Fruit fly (Drosophila melanogaster) whole organism, wandering third instar larva: ENCODE results near the gene Tasp1.

Experiments used
- Abd-B ChIP-seq: fragments of >200 bp; optimal IDR thresholded peaks from 2 replicates; lab custom pipeline; 2017; ENCODE audit warnings: missing biosample characterization, missing genetic modification characterization
- CG32264 ChIP-seq: fragments of 200-800 bp; sonication (Bioruptor generic); optimal IDR thresholded peaks from 2 replicates; lab custom pipeline; 2016; ENCODE audit warnings: missing biosample characterization, missing genetic modification characterization
- CG9705 ChIP-seq: fragments of 200-800 bp; sonication (Bioruptor generic); optimal IDR thresholded peaks from 2 replicates; lab custom pipeline; 2018; ENCODE audit warnings: missing biosample characterization, mild to moderate bottlenecking, missing genetic modification characterization
- CrebA ChIP-seq: fragments of 200-800 bp; sonication (Bioruptor generic); optimal IDR thresholded peaks from 2 replicates; lab custom pipeline; 2016; ENCODE audit warnings: missing biosample characterization, mild to moderate bottlenecking, missing genetic modification characterization, borderline replicate concordance
- Dfd ChIP-seq: fragments of >200 bp; optimal IDR thresholded peaks from 2 replicates; lab custom pipeline; 2017; ENCODE audit warnings: missing biosample characterization, missing genetic modification characterization
- Dif ChIP-seq: fragments of 200-275, 200-300 bp; sonication (Bioruptor generic); optimal IDR thresholded peaks from 2 replicates; lab custom pipeline; 2018; ENCODE audit warnings: missing biosample characterization, missing genetic modification characterization; ENCODE audit not compliant: partially characterized antibody
- GATAd ChIP-seq: sonication (Bioruptor generic); optimal IDR thresholded peaks from 2 replicates; lab custom pipeline; 2016; ENCODE audit warnings: missing biosample characterization, missing genetic modification characterization
- HLH106 ChIP-seq: fragments of 200-800 bp; optimal IDR thresholded peaks from 3 replicates; lab custom pipeline; 2019; ENCODE audit warnings: missing biosample characterization, mild to moderate bottlenecking, missing genetic modification characterization, moderate library complexity
- Hnf4 ChIP-seq: fragments of 200-800 bp; sonication (Bioruptor generic); optimal IDR thresholded peaks from 2 replicates; lab custom pipeline; 2016; ENCODE audit warnings: missing biosample characterization, mild to moderate bottlenecking, missing genetic modification characterization
- Hr78 ChIP-seq: fragments of >200 bp; optimal IDR thresholded peaks from 2 replicates; lab custom pipeline; 2017; ENCODE audit warnings: missing biosample characterization, missing genetic modification characterization
- Hr83 ChIP-seq: fragments of 200-300 bp; sonication (Bioruptor generic); optimal IDR thresholded peaks from 2 replicates; lab custom pipeline; 2016; ENCODE audit warnings: missing biosample characterization, mild to moderate bottlenecking, missing genetic modification characterization, moderate library complexity; ENCODE audit not compliant: poor library complexity, severe bottlenecking
- Jra ChIP-seq: sonication (Bioruptor generic); optimal IDR thresholded peaks from 2 replicates; lab custom pipeline; 2016; ENCODE audit warnings: missing biosample characterization, missing genetic modification characterization
- Mio ChIP-seq: sonication (Bioruptor generic); optimal IDR thresholded peaks from 2 replicates; lab custom pipeline; 2016; ENCODE audit warnings: missing biosample characterization, missing genetic modification characterization
- Myc ChIP-seq: fragments of >200 bp; optimal IDR thresholded peaks from 2 replicates; lab custom pipeline; 2017
- N ChIP-seq: fragments of >200 bp; optimal IDR thresholded peaks from 2 replicates; lab custom pipeline; 2018; ENCODE audit warnings: missing biosample characterization, missing external identifiers, missing genetic modification characterization
- OdsH ChIP-seq: fragments of 200-800 bp; sonication (Bioruptor generic); optimal IDR thresholded peaks from 2 replicates; lab custom pipeline; 2016; ENCODE audit warnings: missing biosample characterization, mild to moderate bottlenecking, missing genetic modification characterization
- Rel ChIP-seq, 2 experiments: fragments of 200-800 bp; sonication (Bioruptor generic) in 1 of 2; optimal IDR thresholded peaks; 2 replicates in 1 of 2; 3 replicates in 1 of 2; lab custom pipeline; 2016 to 2019; ENCODE audit warnings: mild to moderate bottlenecking in 2 of 2, missing biosample characterization in 2 of 2, missing genetic modification characterization in 2 of 2, moderate library complexity in 1 of 2
- Sp1 ChIP-seq: fragments of 200-800 bp; sonication (Bioruptor generic); optimal IDR thresholded peaks from 3 replicates; lab custom pipeline; 2019; ENCODE audit warnings: missing biosample characterization, mild to moderate bottlenecking, missing genetic modification characterization, moderate library complexity
- Vsx2 ChIP-seq: fragments of 200-300, 225-300 bp; sonication (Bioruptor generic); optimal IDR thresholded peaks from 2 replicates; lab custom pipeline; 2018; ENCODE audit warnings: missing biosample characterization, missing genetic modification characterization; ENCODE audit not compliant: partially characterized antibody
- br ChIP-seq: fragments of 200-800 bp; sonication (Bioruptor generic); optimal IDR thresholded peaks from 2 replicates; lab custom pipeline; 2016; ENCODE audit warnings: missing biosample characterization, missing genetic modification characterization
- brk ChIP-seq: fragments of 200-800 bp; sonication (Bioruptor generic); optimal IDR thresholded peaks from 2 replicates; lab custom pipeline; 2016; ENCODE audit warnings: missing biosample characterization, mild to moderate bottlenecking, missing genetic modification characterization
- dl ChIP-seq, 2 experiments: fragments of 175-275, 200-275 bp in 1 of 2; fragments of 200-275 bp in 1 of 2; sonication (Bioruptor generic); optimal IDR thresholded peaks; lab custom pipeline; 2018; ENCODE audit warnings: mild to moderate bottlenecking in 2 of 2, missing biosample characterization in 2 of 2, missing genetic modification characterization in 2 of 2, moderate library complexity in 2 of 2; ENCODE audit not compliant: partially characterized antibody in 2 of 2, insufficient read depth in 1 of 2
- dmrt93B ChIP-seq: fragments of 200-800 bp; sonication (Bioruptor generic); optimal IDR thresholded peaks from 2 replicates; lab custom pipeline; 2018; ENCODE audit warnings: missing biosample characterization, mild to moderate bottlenecking, missing genetic modification characterization
- dsf ChIP-seq: sonication (Bioruptor generic); optimal IDR thresholded peaks from 2 replicates; lab custom pipeline; 2016; ENCODE audit warnings: missing biosample characterization, missing genetic modification characterization, borderline replicate concordance
- ey ChIP-seq: fragments of 200-800 bp; sonication (Bioruptor generic); optimal IDR thresholded peaks from 2 replicates; lab custom pipeline; 2016; ENCODE audit warnings: missing biosample characterization, missing genetic modification characterization
- foxo ChIP-seq, 2 experiments: fragments of 200-800 bp; sonication (Bioruptor generic); optimal IDR thresholded peaks; 2 replicates in 1 of 2; 3 replicates in 1 of 2; lab custom pipeline; 2016 to 2017; ENCODE audit warnings: missing biosample characterization in 2 of 2, missing genetic modification characterization in 2 of 2
- fru ChIP-seq: fragments of 200-800 bp; sonication (Bioruptor generic); optimal IDR thresholded peaks from 3 replicates; lab custom pipeline; 2016; ENCODE audit warnings: missing biosample characterization, mild to moderate bottlenecking, missing genetic modification characterization
- h ChIP-seq: fragments of 200-800 bp; sonication (Bioruptor generic); optimal IDR thresholded peaks from 3 replicates; lab custom pipeline; 2016; ENCODE audit warnings: missing biosample characterization, mild to moderate bottlenecking, missing genetic modification characterization
- jim ChIP-seq: fragments of 175-275, 200-325 bp; sonication (Bioruptor generic); optimal IDR thresholded peaks from 2 replicates; lab custom pipeline; 2016; ENCODE audit warnings: missing biosample characterization, mild to moderate bottlenecking, missing genetic modification characterization
- lola ChIP-seq: fragments of >200 bp; optimal IDR thresholded peaks from 2 replicates; lab custom pipeline; 2017; ENCODE audit warnings: missing biosample characterization, missing genetic modification characterization
- pan ChIP-seq: fragments of >200 bp; optimal IDR thresholded peaks from 2 replicates; lab custom pipeline; 2017
- psq ChIP-seq: fragments of 200-800 bp; sonication (Bioruptor generic); optimal IDR thresholded peaks from 3 replicates; lab custom pipeline; 2017; ENCODE audit warnings: missing biosample characterization, mild to moderate bottlenecking, missing genetic modification characterization, moderate library complexity
- rgr ChIP-seq: fragments of 200-800 bp; sonication (Bioruptor generic); optimal IDR thresholded peaks from 3 replicates; lab custom pipeline; 2016; ENCODE audit warnings: missing biosample characterization, mild to moderate bottlenecking, missing genetic modification characterization
- sage ChIP-seq: fragments of 200-800 bp; sonication (Bioruptor generic); optimal IDR thresholded peaks from 2 replicates; lab custom pipeline; 2016; ENCODE audit warnings: missing biosample characterization, mild to moderate bottlenecking, missing genetic modification characterization
- sv ChIP-seq: fragments of 200-800 bp; sonication (Bioruptor generic); optimal IDR thresholded peaks from 3 replicates; lab custom pipeline; 2016; ENCODE audit warnings: missing biosample characterization, missing genetic modification characterization
- tai ChIP-seq: sonication (Bioruptor generic); optimal IDR thresholded peaks from 2 replicates; lab custom pipeline; 2016; ENCODE audit warnings: missing biosample characterization, missing genetic modification characterization
- usp ChIP-seq: fragments of >200 bp; optimal IDR thresholded peaks from 2 replicates; lab custom pipeline; 2017; ENCODE audit warnings: missing biosample characterization, missing genetic modification characterization
- woc ChIP-seq: sonication (Bioruptor generic); optimal IDR thresholded peaks from 2 replicates; lab custom pipeline; 2016; ENCODE audit warnings: missing biosample characterization, mild to moderate bottlenecking, missing genetic modification characterization

The Tasp1 gene

dm6 chr3L:16131264-16132066 is 44.1 kb upstream of the Tasp1 start, which contains the start of the genes Trs20 and elg1 (continued):
- peak; percentile 50 for TF ChIP-seq h
- TF ChIP-seq Sp1 (GFP tag; lab: Kevin White, UChicago), result peak; percentile 70
- no peak for TF ChIP-seq N (GFP tag; lab: Kevin White, UChicago)

dm6 chr3L:16128973-16129745 is 41.8 kb upstream of the Tasp1 start, which contains the start of gene SsRbeta:
TSS of gene SsRbeta (plus strand) at chr3L:16129617.
- TF ChIP-seq CG9705 (GFP tag; lab: Kevin White, UChicago) (no peak), dsf (GFP tag; lab: Kevin White, UChicago) (no peak), Jra (GFP tag; lab: Kevin White, UChicago) (peak; percentile 20), CG32264 (GFP tag; lab: Kevin White, UChicago) (no peak), GATAd (no peak), pan (lab: Kevin White, UChicago) (no peak), br (no peak), Hr83 (GFP tag; lab: Kevin White, UChicago) (peak; percentile 53), Myc (lab: Kevin White, UChicago) (no peak), Dif (GFP tag; lab: Kevin White, UChicago) (no peak), tai (GFP tag; lab: Kevin White, UChicago) (no peak), HLH106 (tag; lab: Kevin White, UChicago) (no peak), sv (GFP tag; lab: Kevin White, UChicago) (peak; percentile 60), N (GFP tag; lab: Kevin White, UChicago) (no peak), Abd-B (GFP tag; lab: Kevin White, UChicago) (no peak), lola (no peak), Rel (GFP tag; optimal IDR thresholded peaks at IDR 0.05; lab: Kevin White, UChicago) (no peak), Rel (tag; optimal IDR thresholded peaks at IDR 0.05; lab: Kevin White, UChicago) (peak; percentile 39), dmrt93B (no peak), Hnf4 (GFP tag; lab: Kevin White, UChicago) (no peak), Hr78 (GFP tag; lab: Kevin White, UChicago) (no peak), Mio (GFP tag; lab: Kevin White, UChicago) (no peak), CrebA (GFP tag; lab: Kevin White, UChicago) (no peak), Vsx2 (GFP tag; lab: Kevin White, UChicago) (no peak), dl (GFP tag; optimal IDR thresholded peaks at IDR 0.05; lab: Kevin White, UChicago; ENCODE audit: insufficient read depth in 1 of 2, partially characterized antibody in 2 of 2) (no peak), rgr (no peak), jim (GFP tag; lab: Kevin White, UChicago) (no peak), foxo (GFP tag; optimal IDR thresholded peaks at IDR 0.05; lab: Kevin White, UChicago) (no peak), h (no peak), ey (no peak), Sp1 (GFP tag; lab: Kevin White, UChicago) (no peak), usp (GFP tag; lab: Kevin White, UChicago) (no peak), OdsH (GFP tag; lab: Kevin White, UChicago) (no peak), fru (no peak), sage (GFP tag; lab: Kevin White, UChicago) (no peak), Dfd (GFP tag; lab: Kevin White, UChicago) (no peak), woc (GFP tag; lab: Kevin White, UChicago) (no peak), psq (GFP tag; lab: Kevin White, UChicago) (no peak), brk (peak; percentile 41)
